Worm (Caenorhabditis elegans) whole organism, L1 larva: ENCODE measurements around the gene ppm-1.H.

ENCODE experiments used
- C04F5.9 ChIP-seq: sonication (generic microtip); optimal IDR thresholded peaks from 2 replicates; lab custom pipeline; 2016; ENCODE audit warnings: missing genetic modification characterization, missing compliant biosample characterization
- C16A3.4 ChIP-seq: fragments of 150-350 bp; optimal IDR thresholded peaks from 2 replicates; lab custom pipeline; 2014; ENCODE audit warnings: missing biosample characterization, missing genetic modification characterization
- F16B12.6 ChIP-seq: fragments of 150-350 bp; optimal IDR thresholded peaks from 2 replicates; lab custom pipeline; 2014; ENCODE audit warnings: missing biosample characterization, missing genetic modification characterization
- Y116A8C.19 ChIP-seq: sonication (generic microtip); optimal IDR thresholded peaks from 2 replicates; lab custom pipeline; 2016; ENCODE audit warnings: missing compliant biosample characterization, missing genetic modification characterization, borderline replicate concordance
- alr-1 ChIP-seq: fragments of 200-800 bp; sonication (Bioruptor generic); optimal IDR thresholded peaks from 2 replicates; lab custom pipeline; 2018; ENCODE audit warnings: borderline replicate concordance, mild to moderate bottlenecking, missing genetic modification characterization, missing compliant biosample characterization
- ama-1 ChIP-seq: fragments of 150-350 bp; optimal IDR thresholded peaks from 2 replicates; lab custom pipeline; 2014
- blmp-1 ChIP-seq: fragments of 150-350 bp; optimal IDR thresholded peaks from 2 replicates; lab custom pipeline; 2014; ENCODE audit warnings: missing biosample characterization, missing genetic modification characterization
- ceh-63 ChIP-seq: fragments of 200-800 bp; sonication (Bioruptor generic); optimal IDR thresholded peaks from 2 replicates; lab custom pipeline; 2018; ENCODE audit warnings: mild to moderate bottlenecking, missing genetic modification characterization, missing compliant biosample characterization
- ceh-8 ChIP-seq: fragments of 200-800 bp; sonication (Bioruptor generic); optimal IDR thresholded peaks from 2 replicates; lab custom pipeline; 2018; ENCODE audit warnings: mild to moderate bottlenecking, missing genetic modification characterization, moderate library complexity, missing compliant biosample characterization
- ceh-82 ChIP-seq, 3 experiments: fragments of 150-350 bp in 1 of 3; sonication (generic microtip) in 2 of 3; optimal IDR thresholded peaks; 2 replicates each; lab custom pipeline; 2014 to 2017; ENCODE audit warnings: missing biosample characterization in 3 of 3, missing genetic modification characterization in 3 of 3
- dpl-1 ChIP-seq, 3 experiments: fragments of 150-350 bp in 2 of 3; sonication (generic microtip) in 1 of 3; optimal IDR thresholded peaks; 2 replicates each; lab custom pipeline; 2014 to 2017; ENCODE audit warnings: missing biosample characterization in 3 of 3, missing genetic modification characterization in 3 of 3, missing genetic modification reagents in 3 of 3
- dsc-1 ChIP-seq: sonication (generic microtip); optimal IDR thresholded peaks from 2 replicates; lab custom pipeline; 2016; ENCODE audit warnings: mild to moderate bottlenecking, missing genetic modification characterization, missing compliant biosample characterization
- efl-1 ChIP-seq, 4 experiments: fragments of 150-350 bp; optimal IDR thresholded peaks in 3 of 4; peaks in 1 of 4; 1 replicate in 1 of 4; 2 replicates in 3 of 4; lab custom pipeline; 2014; ENCODE audit warnings: missing biosample characterization in 2 of 4, missing genetic modification characterization in 2 of 4, missing genetic modification reagents in 2 of 4
- egl-13 ChIP-seq: sonication (generic microtip); optimal IDR thresholded peaks from 2 replicates; lab custom pipeline; 2016; ENCODE audit warnings: missing genotype, missing genetic modification reagents, missing genetic modification characterization, missing compliant biosample characterization
- elt-2 ChIP-seq: sonication (generic microtip); optimal IDR thresholded peaks from 2 replicates; lab custom pipeline; 2016; ENCODE audit warnings: missing genetic modification characterization, mild to moderate bottlenecking, inconsistent platforms, missing compliant biosample characterization, missing genetic modification reagents
- elt-3 ChIP-seq, 6 experiments: fragments of 150-350 bp in 1 of 6; sonication (generic microtip); optimal IDR thresholded peaks; 2 replicates each; lab custom pipeline; 2017 to 2018; ENCODE audit warnings: missing biosample characterization in 6 of 6, missing genetic modification characterization in 6 of 6, inconsistent platforms in 1 of 6
- fkh-10 ChIP-seq: sonication (generic microtip); optimal IDR thresholded peaks from 2 replicates; lab custom pipeline; 2017; ENCODE audit warnings: missing biosample characterization, missing genetic modification reagents, missing genetic modification characterization
- fkh-8 ChIP-seq: sonication (generic microtip); optimal IDR thresholded peaks from 2 replicates; lab custom pipeline; 2016; ENCODE audit warnings: mild to moderate bottlenecking, missing genetic modification characterization, missing compliant biosample characterization
- fos-1 ChIP-seq: fragments of 150-350 bp; optimal IDR thresholded peaks from 2 replicates; lab custom pipeline; 2014; ENCODE audit warnings: missing biosample characterization, missing genetic modification characterization
- grh-1 ChIP-seq: fragments of 200-800 bp; sonication (Bioruptor generic); IDR thresholded peaks from 2 replicates; pipeline ENCODE4 v1.3.6; 2022; ENCODE audit warnings: missing genetic modification reagents, missing genetic modification characterization, missing compliant biosample characterization
- lin-13 ChIP-seq: fragments of 150-350 bp; optimal IDR thresholded peaks from 2 replicates; lab custom pipeline; 2014; ENCODE audit warnings: missing biosample characterization, missing genetic modification reagents, missing genetic modification characterization
- lin-14 ChIP-seq: fragments of 200-800 bp; sonication (Bioruptor generic); optimal IDR thresholded peaks from 2 replicates; lab custom pipeline; 2018; ENCODE audit warnings: mild to moderate bottlenecking, missing genetic modification characterization, moderate library complexity, missing compliant biosample characterization
- lin-15B ChIP-seq: fragments of 150-350 bp; sonication (generic microtip); optimal IDR thresholded peaks from 3 replicates; lab custom pipeline; 2014; ENCODE audit warnings: missing biosample characterization, missing genetic modification characterization
- lin-35 ChIP-seq, 2 experiments: fragments of 150-350 bp; optimal IDR thresholded peaks; 2 replicates each; lab custom pipeline; 2014; ENCODE audit warnings: missing biosample characterization in 2 of 2, missing genetic modification characterization in 2 of 2, missing genetic modification reagents in 2 of 2
- lin-39 ChIP-seq: fragments of 150-350 bp; optimal IDR thresholded peaks from 2 replicates; lab custom pipeline; 2014; ENCODE audit warnings: missing biosample characterization, missing genetic modification reagents, missing genetic modification characterization
- lsy-2 ChIP-seq, 2 experiments: fragments of 150-350 bp; optimal IDR thresholded peaks; 2 replicates each; lab custom pipeline; 2014; ENCODE audit warnings: missing biosample characterization in 2 of 2, missing genetic modification characterization in 2 of 2
- mef-2 ChIP-seq: fragments of 150-350 bp; optimal IDR thresholded peaks from 2 replicates; lab custom pipeline; 2014; ENCODE audit warnings: missing biosample characterization, missing genetic modification characterization
- mep-1 ChIP-seq: fragments of 150-350 bp; optimal IDR thresholded peaks from 2 replicates; lab custom pipeline; 2014; ENCODE audit warnings: missing biosample characterization, missing genetic modification characterization
- nhr-11 ChIP-seq: fragments of 150-350 bp; optimal IDR thresholded peaks from 2 replicates; lab custom pipeline; 2014; ENCODE audit warnings: missing biosample characterization, missing genetic modification characterization
- nhr-19 ChIP-seq: fragments of 200-800 bp; sonication (Bioruptor generic); conservative IDR thresholded peaks from 2 replicates; pipeline ENCODE4 v1.3.6; 2022; ENCODE audit warnings: missing genetic modification characterization, missing compliant biosample characterization
- nhr-20 ChIP-seq: sonication (generic microtip); optimal IDR thresholded peaks from 2 replicates; lab custom pipeline; 2016; ENCODE audit warnings: mild to moderate bottlenecking, missing genetic modification characterization, missing compliant biosample characterization
- nhr-47 ChIP-seq: sonication (generic microtip); optimal IDR thresholded peaks from 2 replicates; lab custom pipeline; 2016; ENCODE audit warnings: mild to moderate bottlenecking, missing genetic modification characterization, moderate library complexity, missing compliant biosample characterization
- nhr-71 ChIP-seq: sonication (generic microtip); optimal IDR thresholded peaks from 2 replicates; lab custom pipeline; 2016; ENCODE audit warnings: mild to moderate bottlenecking, missing genetic modification characterization, moderate library complexity, missing compliant biosample characterization
- nhr-77 ChIP-seq: fragments of 150-350 bp; optimal IDR thresholded peaks from 2 replicates; lab custom pipeline; 2014; ENCODE audit warnings: missing biosample characterization, missing genetic modification characterization
- nhr-84 ChIP-seq: sonication (generic microtip); optimal IDR thresholded peaks from 2 replicates; lab custom pipeline; 2017; ENCODE audit warnings: missing biosample characterization, missing genetic modification characterization
- nhr-85 ChIP-seq: sonication (generic microtip); peaks from one replicate; lab custom pipeline; 2016; ENCODE audit warnings: missing genetic modification characterization, inconsistent platforms, missing compliant biosample characterization
- nhr-90 ChIP-seq: sonication (generic microtip); optimal IDR thresholded peaks from 2 replicates; lab custom pipeline; 2016; ENCODE audit warnings: mild to moderate bottlenecking, missing genetic modification characterization, missing compliant biosample characterization; ENCODE audit not compliant: poor library complexity
- pax-3 ChIP-seq: fragments of 200-800 bp; sonication (Bioruptor generic); optimal IDR thresholded peaks from 2 replicates; lab custom pipeline; 2018; ENCODE audit warnings: mild to moderate bottlenecking, missing genetic modification characterization, moderate library complexity, missing compliant biosample characterization
- pqm-1 ChIP-seq: sonication (generic microtip); optimal IDR thresholded peaks from 3 replicates; lab custom pipeline; 2017; ENCODE audit warnings: missing biosample characterization, missing genetic modification characterization
- rnt-1 ChIP-seq: sonication (generic microtip); optimal IDR thresholded peaks from 2 replicates; lab custom pipeline; 2016; ENCODE audit warnings: mild to moderate bottlenecking, missing genetic modification characterization, moderate library complexity, missing compliant biosample characterization
- skn-1 ChIP-seq: fragments of 150-350 bp; optimal IDR thresholded peaks from 2 replicates; lab custom pipeline; 2014; ENCODE audit warnings: missing biosample characterization, missing genetic modification characterization
- snu-23 ChIP-seq: sonication (generic microtip); optimal IDR thresholded peaks from 2 replicates; lab custom pipeline; 2016; ENCODE audit warnings: missing genetic modification characterization, missing compliant biosample characterization
- sox-4 ChIP-seq: sonication (generic microtip); optimal IDR thresholded peaks from 2 replicates; lab custom pipeline; 2016; ENCODE audit warnings: missing genetic modification characterization, missing compliant biosample characterization
- swsn-7 ChIP-seq: sonication (generic microtip); optimal IDR thresholded peaks from 2 replicates; lab custom pipeline; 2016; ENCODE audit warnings: missing genetic modification characterization, missing compliant biosample characterization
- tbx-2 ChIP-seq: sonication (generic microtip); optimal IDR thresholded peaks from 2 replicates; lab custom pipeline; 2016; ENCODE audit warnings: missing genetic modification characterization, missing compliant biosample characterization
- unc-30 ChIP-seq: sonication (generic microtip); optimal IDR thresholded peaks from 2 replicates; lab custom pipeline; 2017; ENCODE audit warnings: missing biosample characterization, missing genetic modification characterization
- unc-86 ChIP-seq: sonication (generic microtip); optimal IDR thresholded peaks from 2 replicates; lab custom pipeline; 2016; ENCODE audit warnings: missing genetic modification characterization, missing compliant biosample characterization
- xbp-1 ChIP-seq: sonication (generic microtip); optimal IDR thresholded peaks from 2 replicates; lab custom pipeline; 2016; ENCODE audit warnings: missing genetic modification characterization, missing compliant biosample characterization
- zag-1 ChIP-seq: fragments of 150-350 bp; optimal IDR thresholded peaks from 2 replicates; lab custom pipeline; 2014; ENCODE audit warnings: missing biosample characterization, missing genetic modification characterization
- zip-4 ChIP-seq: fragments of 200-800 bp; sonication (Bioruptor generic); optimal IDR thresholded peaks from 2 replicates; lab custom pipeline; 2018; ENCODE audit warnings: mild to moderate bottlenecking, missing genetic modification characterization, moderate library complexity, missing compliant biosample characterization
- ztf-11 ChIP-seq, 2 experiments: sonication (generic microtip); optimal IDR thresholded peaks; 2 replicates each; lab custom pipeline; 2016 to 2017; ENCODE audit warnings: missing genetic modification characterization in 2 of 2, missing biosample characterization in 1 of 2, missing compliant biosample characterization in 1 of 2

ppm-1.H gene

DNA sequence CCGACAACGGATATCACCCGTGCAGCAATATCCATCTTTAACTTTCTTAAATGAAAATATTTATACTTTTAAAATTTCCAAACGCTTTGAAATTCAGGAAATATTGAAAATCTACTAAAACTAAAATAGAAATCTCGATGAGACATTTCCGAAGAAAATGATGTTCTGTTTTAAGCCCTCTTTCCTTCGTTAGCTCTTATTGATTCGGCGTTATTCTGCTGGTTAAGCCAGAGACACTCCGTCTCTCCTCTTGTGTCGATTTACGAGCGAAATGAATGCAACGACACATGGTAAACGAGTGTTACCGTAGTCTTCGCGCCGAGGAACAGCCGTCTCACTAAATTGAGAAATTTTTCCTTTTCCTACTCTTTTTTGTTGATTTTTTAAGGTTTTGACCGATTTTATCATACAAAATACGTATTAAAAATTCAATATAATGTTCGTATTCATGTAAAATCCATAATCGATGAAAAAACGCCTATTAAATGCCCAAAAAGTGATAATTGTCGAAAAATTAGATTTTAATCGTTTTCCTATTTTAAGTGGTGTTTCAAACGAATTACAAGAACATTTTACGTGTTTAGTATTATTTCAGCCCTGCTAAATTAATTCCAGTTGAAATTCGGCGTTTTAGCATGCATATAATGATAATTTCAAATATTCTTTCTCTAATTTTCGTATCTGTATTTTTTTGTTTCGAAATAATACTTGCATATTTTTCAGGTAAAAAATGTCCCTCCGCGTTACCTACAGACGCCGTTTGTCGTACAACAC lies at the start of gene ppm-1.H, which contains the start of gene rpl-34:
TSS of gene ppm-1.H (minus strand) at position 51 of the 774 bp plus-strand sequence.
TSS of gene rpl-34 (plus strand) at position 724 of the 774 bp plus-strand sequence.
- TF ChIP-seq lin-35 (GFP tag; optimal IDR thresholded peaks at IDR 0.05; lab: Kevin White, UChicago): peak; percentile 70 to 81
- no peak for TF ChIP-seq unc-30 (tag; lab: Kevin White, UChicago)
- TF ChIP-seq ztf-11 (tag; optimal IDR thresholded peaks at IDR 0.05; lab: Kevin White, UChicago): no peak
- peak; percentile 55 for TF ChIP-seq rnt-1 (tag; lab: Kevin White, UChicago)
- TF ChIP-seq nhr-19 (GFP tag; lab: Robert Waterston, UW): peak; percentile 20
- TF ChIP-seq grh-1: no peak
- peak; percentile 54 for TF ChIP-seq fkh-8 (tag; lab: Kevin White, UChicago)
- TF ChIP-seq lsy-2 (tag; optimal IDR thresholded peaks at IDR 0.05; lab: Kevin White, UChicago): peak; percentile 96 to 98
- TF ChIP-seq pax-3: no peak
- TF ChIP-seq alr-1 (tag; lab: Kevin White, UChicago): no peak
- no peak for TF ChIP-seq lin-39 (tag; lab: Kevin White, UChicago)
- peak; percentile 62 for TF ChIP-seq nhr-47 (tag; lab: Kevin White, UChicago)
- peak; percentile 73 for TF ChIP-seq snu-23 (GFP tag; lab: Kevin White, UChicago)
- TF ChIP-seq xbp-1 (tag; lab: Kevin White, UChicago): peak; percentile 65
- TF ChIP-seq C04F5.9 (tag; lab: Kevin White, UChicago): no peak
- peak; percentile 62 for TF ChIP-seq lin-15B (tag; lab: Kevin White, UChicago)
- TF ChIP-seq lin-13 (GFP tag; lab: Kevin White, UChicago): peak; percentile 38
- peak; percentile 29 for TF ChIP-seq nhr-77 (tag; lab: Kevin White, UChicago)
- peak; percentile 49 for TF ChIP-seq tbx-2 (tag; lab: Kevin White, UChicago)
- TF ChIP-seq ceh-63 (GFP tag; lab: Kevin White, UChicago): no peak
- peak; percentile 63 for TF ChIP-seq nhr-71 (tag; lab: Kevin White, UChicago)
- no peak for TF ChIP-seq mef-2 (tag; lab: Kevin White, UChicago)
- TF ChIP-seq fkh-10 (GFP tag; lab: Kevin White, UChicago): no peak
- TF ChIP-seq blmp-1 (tag; lab: Kevin White, UChicago): peak; percentile 70
- no peak for TF ChIP-seq ceh-8 (GFP tag; lab: Kevin White, UChicago)
- TF ChIP-seq pqm-1 (tag; lab: Kevin White, UChicago): no peak
- TF ChIP-seq fos-1: peak; percentile 9
- no peak for TF ChIP-seq nhr-85
- no peak for TF ChIP-seq Y116A8C.19
- peak; percentile 47 for TF ChIP-seq skn-1
- peak; percentile 73 to 86 for TF ChIP-seq efl-1 (optimal IDR thresholded peaks at IDR 0.05; lab: Kevin White, UChicago)
- TF ChIP-seq efl-1 (GFP tag; optimal IDR thresholded peaks at IDR 0.05 in 1 of 2; lab: Kevin White, UChicago): peak; percentile 69 to 87
- TF ChIP-seq C16A3.4 (tag; lab: Kevin White, UChicago): peak; percentile 75
- TF ChIP-seq elt-2 (tag; lab: Kevin White, UChicago): no peak
- TF ChIP-seq unc-86: peak; percentile 19
- peak; percentile 52 for TF ChIP-seq nhr-20 (tag; lab: Kevin White, UChicago)
- TF ChIP-seq zip-4 (GFP tag; lab: Kevin White, UChicago): no peak
- TF ChIP-seq ama-1: no peak
- peak; percentile 73 for TF ChIP-seq mep-1 (tag; lab: Kevin White, UChicago)
- TF ChIP-seq egl-13 (tag; lab: Kevin White, UChicago): no peak
- TF ChIP-seq dsc-1: peak; percentile 33
- peak; percentile 56 to 79 (median 66) for TF ChIP-seq dpl-1 (GFP tag; optimal IDR thresholded peaks at IDR 0.05; lab: Kevin White, UChicago)
- no peak for TF ChIP-seq elt-3 (tag; optimal IDR thresholded peaks at IDR 0.05; lab: Kevin White, UChicago)
- no peak for TF ChIP-seq sox-4
- TF ChIP-seq lin-14 (GFP tag; lab: Kevin White, UChicago): peak; percentile 71
- TF ChIP-seq swsn-7 (tag; lab: Kevin White, UChicago): peak; percentile 43
- TF ChIP-seq ceh-82 (tag; optimal IDR thresholded peaks at IDR 0.05; lab: Kevin White, UChicago): peak in 2 of 3 experiments; percentile 27 to 84
- no peak for TF ChIP-seq zag-1 (tag; lab: Kevin White, UChicago)
- TF ChIP-seq nhr-84 (tag; lab: Kevin White, UChicago): no peak
- TF ChIP-seq F16B12.6 (tag; lab: Kevin White, UChicago): peak; percentile 62
- TF ChIP-seq nhr-90 (tag; lab: Kevin White, UChicago): no peak
- TF ChIP-seq nhr-11 (tag; lab: Kevin White, UChicago): no peak
